Comparison of ENCODE assay signal across 1 fruit fly cellular context in the genomic region with DNA sequence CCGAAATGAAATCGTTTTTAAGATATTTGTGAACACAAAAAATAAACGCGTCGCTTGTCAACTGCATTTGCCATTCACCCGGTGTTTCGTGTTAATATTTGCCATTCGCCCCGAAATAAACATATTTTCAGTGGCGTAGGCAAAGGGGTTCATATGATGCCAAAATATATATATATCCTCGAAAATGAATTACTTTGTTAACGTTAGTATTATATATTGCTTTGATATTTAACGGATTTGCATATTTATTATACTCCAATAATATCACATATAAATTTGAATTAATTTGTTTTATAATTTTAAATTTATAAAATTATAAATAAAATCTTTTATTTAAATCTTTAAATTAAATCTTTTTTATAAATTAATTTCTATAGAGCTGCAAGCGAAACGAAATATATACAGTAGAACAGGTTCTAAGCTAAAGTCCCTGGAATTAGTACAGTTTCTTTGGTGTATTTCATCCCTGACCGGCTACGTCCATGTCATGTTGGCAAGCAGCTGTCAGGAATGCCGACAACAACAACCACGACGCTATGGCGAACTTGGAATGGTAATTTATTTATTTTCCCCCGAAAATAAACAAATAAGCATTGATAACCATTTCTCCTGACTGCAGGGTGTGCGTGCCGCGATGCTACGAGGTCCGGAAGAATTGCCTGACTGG.
TF ChIP-seq lines count a peak whose summit lies in the region.

A gene (minus strand): TSS at position 102 of the 667 bp plus-strand sequence.
A gene (plus strand): TSS at position 495 of the 667 bp plus-strand sequence.

TF ChIP-seq in whole organism, embryonic, 481 proteins besides CTCF, POLR2A, EP300 and RAD21 (continued from another document):
- TF ChIP-seq CG14860 (GFP tag; IDR thresholded peaks at IDR 0.05; lab: Robert Waterston, UW; ENCODE audit: partially characterized antibody) (no peak), Atf3 (GFP tag; optimal IDR thresholded peaks at IDR 0.05; lab: Kevin White, UChicago) (no peak), CG11247 (GFP tag; IDR thresholded peaks at IDR 0.05; lab: Robert Waterston, UW) (peak; percentile 67), TFAM (GFP tag; optimal IDR thresholded peaks at IDR 0.05; lab: Kevin White, UChicago) (no peak), CG13287 (GFP tag; IDR thresholded peaks at IDR 0.05; lab: Robert Waterston, UW; ENCODE audit: partially characterized antibody) (no peak), tgo (GFP tag; IDR thresholded peaks at IDR 0.05; lab: Robert Waterston, UW) (peak; percentile 83), NC2α (GFP tag; optimal IDR thresholded peaks at IDR 0.05; lab: Kevin White, UChicago) (no peak), slou (GFP tag; optimal IDR thresholded peaks at IDR 0.05; lab: Kevin White, UChicago) (peak; percentile 41), Ravus (GFP tag; IDR thresholded peaks at IDR 0.05; lab: Robert Waterston, UW) (no peak; the same call in 1 of the 2 replicates), CG2678 (tag; optimal IDR thresholded peaks at IDR 0.05; lab: Kevin White, UChicago) (peak; percentile 97), disco-r (GFP tag; optimal IDR thresholded peaks at IDR 0.05; lab: Kevin White, UChicago) (no peak), Vsx1 (GFP tag; optimal IDR thresholded peaks at IDR 0.05; lab: Kevin White, UChicago) (no peak), crp (GFP tag; optimal IDR thresholded peaks at IDR 0.05; lab: Kevin White, UChicago) (peak in 1 of 2 experiments; percentile 73), sna (GFP tag; IDR thresholded peaks at IDR 0.05; lab: Robert Waterston, UW; ENCODE audit: partially characterized antibody) (no peak), CG16815 (GFP tag; optimal IDR thresholded peaks at IDR 0.05; lab: Kevin White, UChicago) (peak; percentile 86), fd3F (GFP tag; optimal IDR thresholded peaks at IDR 0.05; lab: Kevin White, UChicago) (peak; percentile 83), schlank (tag; optimal IDR thresholded peaks at IDR 0.05; lab: Kevin White, UChicago) (peak; percentile 53), CG12659 (GFP tag; optimal IDR thresholded peaks at IDR 0.05; lab: Kevin White, UChicago) (peak; percentile 94), rib (GFP tag; IDR thresholded peaks at IDR 0.05; lab: Robert Waterston, UW) (no peak), Fer2 (tag; optimal IDR thresholded peaks at IDR 0.05; lab: Kevin White, UChicago) (peak; percentile 85), dm (GFP tag; optimal IDR thresholded peaks at IDR 0.05; lab: Kevin White, UChicago) (no peak), z (GFP tag; IDR thresholded peaks at IDR 0.05; lab: Robert Waterston, UW) (no peak), CG14667 (GFP tag; IDR thresholded peaks at IDR 0.05; lab: Robert Waterston, UW) (peak; percentile 77)
